Fruit fly (Drosophila melanogaster) whole organism, wandering third instar larva: Measurements from ENCODE around the gene CG33159.

Experiments
- Abd-B ChIP-seq: fragments of >200 bp; optimal IDR thresholded peaks from 2 replicates; lab custom pipeline; 2017; ENCODE audit warnings: missing biosample characterization, missing genetic modification characterization
- CG32264 ChIP-seq: fragments of 200-800 bp; sonication (Bioruptor generic); optimal IDR thresholded peaks from 2 replicates; lab custom pipeline; 2016; ENCODE audit warnings: missing biosample characterization, missing genetic modification characterization
- CG9705 ChIP-seq: fragments of 200-800 bp; sonication (Bioruptor generic); optimal IDR thresholded peaks from 2 replicates; lab custom pipeline; 2018; ENCODE audit warnings: missing biosample characterization, mild to moderate bottlenecking, missing genetic modification characterization
- CrebA ChIP-seq: fragments of 200-800 bp; sonication (Bioruptor generic); optimal IDR thresholded peaks from 2 replicates; lab custom pipeline; 2016; ENCODE audit warnings: missing biosample characterization, mild to moderate bottlenecking, missing genetic modification characterization, borderline replicate concordance
- Dfd ChIP-seq: fragments of >200 bp; optimal IDR thresholded peaks from 2 replicates; lab custom pipeline; 2017; ENCODE audit warnings: missing biosample characterization, missing genetic modification characterization
- Dif ChIP-seq: fragments of 200-275, 200-300 bp; sonication (Bioruptor generic); optimal IDR thresholded peaks from 2 replicates; lab custom pipeline; 2018; ENCODE audit warnings: missing biosample characterization, missing genetic modification characterization; ENCODE audit not compliant: partially characterized antibody
- GATAd ChIP-seq: sonication (Bioruptor generic); optimal IDR thresholded peaks from 2 replicates; lab custom pipeline; 2016; ENCODE audit warnings: missing biosample characterization, missing genetic modification characterization
- HLH106 ChIP-seq: fragments of 200-800 bp; optimal IDR thresholded peaks from 3 replicates; lab custom pipeline; 2019; ENCODE audit warnings: missing biosample characterization, mild to moderate bottlenecking, missing genetic modification characterization, moderate library complexity
- Hnf4 ChIP-seq: fragments of 200-800 bp; sonication (Bioruptor generic); optimal IDR thresholded peaks from 2 replicates; lab custom pipeline; 2016; ENCODE audit warnings: missing biosample characterization, mild to moderate bottlenecking, missing genetic modification characterization
- Hr78 ChIP-seq: fragments of >200 bp; optimal IDR thresholded peaks from 2 replicates; lab custom pipeline; 2017; ENCODE audit warnings: missing biosample characterization, missing genetic modification characterization
- Hr83 ChIP-seq: fragments of 200-300 bp; sonication (Bioruptor generic); optimal IDR thresholded peaks from 2 replicates; lab custom pipeline; 2016; ENCODE audit warnings: missing biosample characterization, mild to moderate bottlenecking, missing genetic modification characterization, moderate library complexity; ENCODE audit not compliant: poor library complexity, severe bottlenecking
- Jra ChIP-seq: sonication (Bioruptor generic); optimal IDR thresholded peaks from 2 replicates; lab custom pipeline; 2016; ENCODE audit warnings: missing biosample characterization, missing genetic modification characterization
- Mio ChIP-seq: sonication (Bioruptor generic); optimal IDR thresholded peaks from 2 replicates; lab custom pipeline; 2016; ENCODE audit warnings: missing biosample characterization, missing genetic modification characterization
- Myc ChIP-seq: fragments of >200 bp; optimal IDR thresholded peaks from 2 replicates; lab custom pipeline; 2017
- N ChIP-seq: fragments of >200 bp; optimal IDR thresholded peaks from 2 replicates; lab custom pipeline; 2018; ENCODE audit warnings: missing biosample characterization, missing external identifiers, missing genetic modification characterization
- OdsH ChIP-seq: fragments of 200-800 bp; sonication (Bioruptor generic); optimal IDR thresholded peaks from 2 replicates; lab custom pipeline; 2016; ENCODE audit warnings: missing biosample characterization, mild to moderate bottlenecking, missing genetic modification characterization
- Rel ChIP-seq, 2 experiments: fragments of 200-800 bp; sonication (Bioruptor generic) in 1 of 2; optimal IDR thresholded peaks; 2 replicates in 1 of 2; 3 replicates in 1 of 2; lab custom pipeline; 2016 to 2019; ENCODE audit warnings: mild to moderate bottlenecking in 2 of 2, missing biosample characterization in 2 of 2, missing genetic modification characterization in 2 of 2, moderate library complexity in 1 of 2
- Sp1 ChIP-seq: fragments of 200-800 bp; sonication (Bioruptor generic); optimal IDR thresholded peaks from 3 replicates; lab custom pipeline; 2019; ENCODE audit warnings: missing biosample characterization, mild to moderate bottlenecking, missing genetic modification characterization, moderate library complexity
- Vsx2 ChIP-seq: fragments of 200-300, 225-300 bp; sonication (Bioruptor generic); optimal IDR thresholded peaks from 2 replicates; lab custom pipeline; 2018; ENCODE audit warnings: missing biosample characterization, missing genetic modification characterization; ENCODE audit not compliant: partially characterized antibody
- br ChIP-seq: fragments of 200-800 bp; sonication (Bioruptor generic); optimal IDR thresholded peaks from 2 replicates; lab custom pipeline; 2016; ENCODE audit warnings: missing biosample characterization, missing genetic modification characterization
- brk ChIP-seq: fragments of 200-800 bp; sonication (Bioruptor generic); optimal IDR thresholded peaks from 2 replicates; lab custom pipeline; 2016; ENCODE audit warnings: missing biosample characterization, mild to moderate bottlenecking, missing genetic modification characterization
- dl ChIP-seq, 2 experiments: fragments of 175-275, 200-275 bp in 1 of 2; fragments of 200-275 bp in 1 of 2; sonication (Bioruptor generic); optimal IDR thresholded peaks; lab custom pipeline; 2018; ENCODE audit warnings: mild to moderate bottlenecking in 2 of 2, missing biosample characterization in 2 of 2, missing genetic modification characterization in 2 of 2, moderate library complexity in 2 of 2; ENCODE audit not compliant: partially characterized antibody in 2 of 2, insufficient read depth in 1 of 2
- dmrt93B ChIP-seq: fragments of 200-800 bp; sonication (Bioruptor generic); optimal IDR thresholded peaks from 2 replicates; lab custom pipeline; 2018; ENCODE audit warnings: missing biosample characterization, mild to moderate bottlenecking, missing genetic modification characterization
- dsf ChIP-seq: sonication (Bioruptor generic); optimal IDR thresholded peaks from 2 replicates; lab custom pipeline; 2016; ENCODE audit warnings: missing biosample characterization, missing genetic modification characterization, borderline replicate concordance
- ey ChIP-seq: fragments of 200-800 bp; sonication (Bioruptor generic); optimal IDR thresholded peaks from 2 replicates; lab custom pipeline; 2016; ENCODE audit warnings: missing biosample characterization, missing genetic modification characterization
- foxo ChIP-seq, 2 experiments: fragments of 200-800 bp; sonication (Bioruptor generic); optimal IDR thresholded peaks; 2 replicates in 1 of 2; 3 replicates in 1 of 2; lab custom pipeline; 2016 to 2017; ENCODE audit warnings: missing biosample characterization in 2 of 2, missing genetic modification characterization in 2 of 2
- fru ChIP-seq: fragments of 200-800 bp; sonication (Bioruptor generic); optimal IDR thresholded peaks from 3 replicates; lab custom pipeline; 2016; ENCODE audit warnings: missing biosample characterization, mild to moderate bottlenecking, missing genetic modification characterization
- h ChIP-seq: fragments of 200-800 bp; sonication (Bioruptor generic); optimal IDR thresholded peaks from 3 replicates; lab custom pipeline; 2016; ENCODE audit warnings: missing biosample characterization, mild to moderate bottlenecking, missing genetic modification characterization
- jim ChIP-seq: fragments of 175-275, 200-325 bp; sonication (Bioruptor generic); optimal IDR thresholded peaks from 2 replicates; lab custom pipeline; 2016; ENCODE audit warnings: missing biosample characterization, mild to moderate bottlenecking, missing genetic modification characterization
- lola ChIP-seq: fragments of >200 bp; optimal IDR thresholded peaks from 2 replicates; lab custom pipeline; 2017; ENCODE audit warnings: missing biosample characterization, missing genetic modification characterization
- pan ChIP-seq: fragments of >200 bp; optimal IDR thresholded peaks from 2 replicates; lab custom pipeline; 2017
- psq ChIP-seq: fragments of 200-800 bp; sonication (Bioruptor generic); optimal IDR thresholded peaks from 3 replicates; lab custom pipeline; 2017; ENCODE audit warnings: missing biosample characterization, mild to moderate bottlenecking, missing genetic modification characterization, moderate library complexity
- rgr ChIP-seq: fragments of 200-800 bp; sonication (Bioruptor generic); optimal IDR thresholded peaks from 3 replicates; lab custom pipeline; 2016; ENCODE audit warnings: missing biosample characterization, mild to moderate bottlenecking, missing genetic modification characterization
- sage ChIP-seq: fragments of 200-800 bp; sonication (Bioruptor generic); optimal IDR thresholded peaks from 2 replicates; lab custom pipeline; 2016; ENCODE audit warnings: missing biosample characterization, mild to moderate bottlenecking, missing genetic modification characterization
- sv ChIP-seq: fragments of 200-800 bp; sonication (Bioruptor generic); optimal IDR thresholded peaks from 3 replicates; lab custom pipeline; 2016; ENCODE audit warnings: missing biosample characterization, missing genetic modification characterization
- tai ChIP-seq: sonication (Bioruptor generic); optimal IDR thresholded peaks from 2 replicates; lab custom pipeline; 2016; ENCODE audit warnings: missing biosample characterization, missing genetic modification characterization
- usp ChIP-seq: fragments of >200 bp; optimal IDR thresholded peaks from 2 replicates; lab custom pipeline; 2017; ENCODE audit warnings: missing biosample characterization, missing genetic modification characterization
- woc ChIP-seq: sonication (Bioruptor generic); optimal IDR thresholded peaks from 2 replicates; lab custom pipeline; 2016; ENCODE audit warnings: missing biosample characterization, mild to moderate bottlenecking, missing genetic modification characterization

CG33159 gene

dm6 chr3L:3244244-3245144 is 40.2 kb upstream of the CG33159 start, which contains the start of gene CG12078:
TSS of gene CG12078 (minus strand) at chr3L:3244294.
- TF ChIP-seq Myc = no peak
- peak; percentile 2 for TF ChIP-seq fru (GFP tag; lab: Kevin White, UChicago)
- TF ChIP-seq tai = peak; percentile 9
- TF ChIP-seq foxo (GFP tag; optimal IDR thresholded peaks at IDR 0.05; lab: Kevin White, UChicago) = peak in 1 of 2 experiments; percentile 25
- TF ChIP-seq jim = no peak
- peak; percentile 21 for TF ChIP-seq Hr83 (GFP tag; lab: Kevin White, UChicago)

dm6 chr3L:3242121-3243083 is 38.2 kb upstream of the CG33159 start:
- TF ChIP-seq lola (GFP tag; lab: Kevin White, UChicago) (no peak), woc (GFP tag; lab: Kevin White, UChicago) (no peak), ey (GFP tag; lab: Kevin White, UChicago) (no peak), fru (GFP tag; lab: Kevin White, UChicago) (peak; percentile 65), h (no peak), GATAd (GFP tag; lab: Kevin White, UChicago) (no peak), sage (GFP tag; lab: Kevin White, UChicago) (no peak), pan (lab: Kevin White, UChicago) (no peak), psq (peak; percentile 55), Myc (no peak), CrebA (GFP tag; lab: Kevin White, UChicago) (peak; percentile 44), Dif (GFP tag; lab: Kevin White, UChicago) (peak; percentile 76), jim (peak; percentile 68), Mio (no peak), CG9705 (GFP tag; lab: Kevin White, UChicago) (no peak), usp (no peak), Sp1 (GFP tag; lab: Kevin White, UChicago) (peak; percentile 12), HLH106 (tag; lab: Kevin White, UChicago) (no peak), dmrt93B (GFP tag; lab: Kevin White, UChicago) (no peak), Hr83 (GFP tag; lab: Kevin White, UChicago) (no peak), dsf (GFP tag; lab: Kevin White, UChicago) (no peak), Rel (GFP tag; optimal IDR thresholded peaks at IDR 0.05; lab: Kevin White, UChicago) (no peak), Rel (tag; optimal IDR thresholded peaks at IDR 0.05; lab: Kevin White, UChicago) (no peak), tai (no peak), Abd-B (no peak), Hr78 (GFP tag; lab: Kevin White, UChicago) (no peak), brk (no peak), Dfd (GFP tag; lab: Kevin White, UChicago) (no peak), Jra (GFP tag; lab: Kevin White, UChicago) (peak; percentile 8), Vsx2 (GFP tag; lab: Kevin White, UChicago) (no peak), OdsH (no peak), sv (GFP tag; lab: Kevin White, UChicago) (no peak), dl (GFP tag; optimal IDR thresholded peaks at IDR 0.05; lab: Kevin White, UChicago; ENCODE audit: insufficient read depth in 1 of 2, partially characterized antibody in 2 of 2) (peak in 1 of 2 experiments; percentile 52), rgr (GFP tag; lab: Kevin White, UChicago) (no peak), Hnf4 (GFP tag; lab: Kevin White, UChicago) (no peak), br (GFP tag; lab: Kevin White, UChicago) (peak; percentile 22), CG32264 (GFP tag; lab: Kevin White, UChicago) (no peak), N (GFP tag; lab: Kevin White, UChicago) (no peak), foxo (GFP tag; optimal IDR thresholded peaks at IDR 0.05; lab: Kevin White, UChicago) (no peak)
- TF ChIP-seq, all 38 proteins: peak for 9
